Worm (Caenorhabditis elegans) whole organism, L1 larva: Measurements from ENCODE around the gene eelo-1.

Experiments
- C34B4.2 ChIP-seq: sonication (generic microtip); optimal IDR thresholded peaks from 2 replicates; lab custom pipeline; 2017; ENCODE audit warnings: mild to moderate bottlenecking, missing genetic modification characterization, missing compliant biosample characterization
- Y116A8C.19 ChIP-seq: sonication (generic microtip); optimal IDR thresholded peaks from 2 replicates; lab custom pipeline; 2016; ENCODE audit warnings: missing compliant biosample characterization, missing genetic modification characterization, borderline replicate concordance
- aha-1 ChIP-seq: fragments of 150-350 bp; optimal IDR thresholded peaks from 2 replicates; lab custom pipeline; 2014; ENCODE audit warnings: missing biosample characterization, missing genetic modification characterization
- aly-2 ChIP-seq: fragments of 150-350 bp; optimal IDR thresholded peaks from 2 replicates; lab custom pipeline; 2014; ENCODE audit warnings: missing biosample characterization, missing genetic modification characterization
- blmp-1 ChIP-seq: fragments of 150-350 bp; optimal IDR thresholded peaks from 2 replicates; lab custom pipeline; 2014; ENCODE audit warnings: missing biosample characterization, missing genetic modification characterization
- ceh-63 ChIP-seq: fragments of 200-800 bp; sonication (Bioruptor generic); optimal IDR thresholded peaks from 2 replicates; lab custom pipeline; 2018; ENCODE audit warnings: mild to moderate bottlenecking, missing genetic modification characterization, missing compliant biosample characterization
- ceh-90 ChIP-seq: sonication (generic microtip); optimal IDR thresholded peaks from 2 replicates; lab custom pipeline; 2016; ENCODE audit warnings: missing genetic modification characterization, missing compliant biosample characterization
- ces-1 ChIP-seq: fragments of 150-350 bp; optimal IDR thresholded peaks from 2 replicates; lab custom pipeline; 2014; ENCODE audit warnings: missing biosample characterization, missing genetic modification reagents, missing genetic modification characterization
- dpl-1 ChIP-seq, 3 experiments: fragments of 150-350 bp in 2 of 3; sonication (generic microtip) in 1 of 3; optimal IDR thresholded peaks; 2 replicates each; lab custom pipeline; 2014 to 2017; ENCODE audit warnings: missing biosample characterization in 3 of 3, missing genetic modification characterization in 3 of 3, missing genetic modification reagents in 3 of 3
- egl-27 ChIP-seq, 2 experiments: fragments of 150-350 bp in 1 of 2; sonication (generic microtip); optimal IDR thresholded peaks; 3 replicates each; lab custom pipeline; 2017 to 2018; ENCODE audit warnings: missing biosample characterization in 2 of 2, missing genetic modification characterization in 2 of 2, missing genetic modification reagents in 2 of 2
- elt-2 ChIP-seq: sonication (generic microtip); optimal IDR thresholded peaks from 2 replicates; lab custom pipeline; 2016; ENCODE audit warnings: missing genetic modification characterization, mild to moderate bottlenecking, inconsistent platforms, missing compliant biosample characterization, missing genetic modification reagents
- elt-3 ChIP-seq, 6 experiments: fragments of 150-350 bp in 1 of 6; sonication (generic microtip); optimal IDR thresholded peaks; 2 replicates each; lab custom pipeline; 2017 to 2018; ENCODE audit warnings: missing biosample characterization in 6 of 6, missing genetic modification characterization in 6 of 6, inconsistent platforms in 1 of 6
- ets-5 ChIP-seq: fragments of 200-800 bp; sonication (Bioruptor generic); IDR thresholded peaks from 2 replicates; pipeline ENCODE4 v1.3.6; 2022; ENCODE audit warnings: missing genetic modification characterization, missing compliant biosample characterization
- fkh-4 ChIP-seq: sonication (generic microtip); optimal IDR thresholded peaks from 2 replicates; lab custom pipeline; 2016; ENCODE audit warnings: missing compliant biosample characterization, missing genetic modification characterization, borderline replicate concordance
- grh-1 ChIP-seq: fragments of 200-800 bp; sonication (Bioruptor generic); IDR thresholded peaks from 2 replicates; pipeline ENCODE4 v1.3.6; 2022; ENCODE audit warnings: missing genetic modification reagents, missing genetic modification characterization, missing compliant biosample characterization
- hlh-17 ChIP-seq: fragments of 200-800 bp; sonication (Bioruptor generic); optimal IDR thresholded peaks from 2 replicates; lab custom pipeline; 2018; ENCODE audit warnings: missing genetic modification characterization, mild to moderate bottlenecking, missing compliant biosample characterization, moderate library complexity, borderline replicate concordance
- hlh-4 ChIP-seq: sonication (generic microtip); optimal IDR thresholded peaks from 2 replicates; lab custom pipeline; 2016; ENCODE audit warnings: mild to moderate bottlenecking, missing genetic modification characterization, missing compliant biosample characterization
- hpl-2 ChIP-seq: fragments of 150-350 bp; optimal IDR thresholded peaks from 2 replicates; lab custom pipeline; 2014; ENCODE audit warnings: missing biosample characterization, missing genetic modification reagents, missing genetic modification characterization
- jun-1 ChIP-seq: fragments of 150-350 bp; optimal IDR thresholded peaks from 2 replicates; lab custom pipeline; 2014; ENCODE audit warnings: missing biosample characterization, missing genetic modification reagents, missing genetic modification characterization
- lin-13 ChIP-seq: fragments of 150-350 bp; optimal IDR thresholded peaks from 2 replicates; lab custom pipeline; 2014; ENCODE audit warnings: missing biosample characterization, missing genetic modification reagents, missing genetic modification characterization
- lin-14 ChIP-seq: fragments of 200-800 bp; sonication (Bioruptor generic); optimal IDR thresholded peaks from 2 replicates; lab custom pipeline; 2018; ENCODE audit warnings: mild to moderate bottlenecking, missing genetic modification characterization, moderate library complexity, missing compliant biosample characterization
- lin-35 ChIP-seq, 2 experiments: fragments of 150-350 bp; optimal IDR thresholded peaks; 2 replicates each; lab custom pipeline; 2014; ENCODE audit warnings: missing biosample characterization in 2 of 2, missing genetic modification characterization in 2 of 2, missing genetic modification reagents in 2 of 2
- lin-39 ChIP-seq: fragments of 150-350 bp; optimal IDR thresholded peaks from 2 replicates; lab custom pipeline; 2014; ENCODE audit warnings: missing biosample characterization, missing genetic modification reagents, missing genetic modification characterization
- lir-3 ChIP-seq: sonication (generic microtip); optimal IDR thresholded peaks from 2 replicates; lab custom pipeline; 2016; ENCODE audit warnings: mild to moderate bottlenecking, missing genetic modification characterization, moderate library complexity, missing compliant biosample characterization; ENCODE audit not compliant: poor library complexity
- lsy-2 ChIP-seq, 2 experiments: fragments of 150-350 bp; optimal IDR thresholded peaks; 2 replicates each; lab custom pipeline; 2014; ENCODE audit warnings: missing biosample characterization in 2 of 2, missing genetic modification characterization in 2 of 2
- mef-2 ChIP-seq: fragments of 150-350 bp; optimal IDR thresholded peaks from 2 replicates; lab custom pipeline; 2014; ENCODE audit warnings: missing biosample characterization, missing genetic modification characterization
- nhr-11 ChIP-seq: fragments of 150-350 bp; optimal IDR thresholded peaks from 2 replicates; lab custom pipeline; 2014; ENCODE audit warnings: missing biosample characterization, missing genetic modification characterization
- nhr-19 ChIP-seq: fragments of 200-800 bp; sonication (Bioruptor generic); conservative IDR thresholded peaks from 2 replicates; pipeline ENCODE4 v1.3.6; 2022; ENCODE audit warnings: missing genetic modification characterization, missing compliant biosample characterization
- nhr-20 ChIP-seq: sonication (generic microtip); optimal IDR thresholded peaks from 2 replicates; lab custom pipeline; 2016; ENCODE audit warnings: mild to moderate bottlenecking, missing genetic modification characterization, missing compliant biosample characterization
- nhr-28 ChIP-seq: fragments of 150-350 bp; optimal IDR thresholded peaks from 2 replicates; lab custom pipeline; 2014; ENCODE audit warnings: missing biosample characterization, missing genetic modification characterization
- nhr-47 ChIP-seq: sonication (generic microtip); optimal IDR thresholded peaks from 2 replicates; lab custom pipeline; 2016; ENCODE audit warnings: mild to moderate bottlenecking, missing genetic modification characterization, moderate library complexity, missing compliant biosample characterization
- nhr-71 ChIP-seq: sonication (generic microtip); optimal IDR thresholded peaks from 2 replicates; lab custom pipeline; 2016; ENCODE audit warnings: mild to moderate bottlenecking, missing genetic modification characterization, moderate library complexity, missing compliant biosample characterization
- nhr-77 ChIP-seq: fragments of 150-350 bp; optimal IDR thresholded peaks from 2 replicates; lab custom pipeline; 2014; ENCODE audit warnings: missing biosample characterization, missing genetic modification characterization
- nhr-85 ChIP-seq: sonication (generic microtip); peaks from one replicate; lab custom pipeline; 2016; ENCODE audit warnings: missing genetic modification characterization, inconsistent platforms, missing compliant biosample characterization
- nhr-90 ChIP-seq: sonication (generic microtip); optimal IDR thresholded peaks from 2 replicates; lab custom pipeline; 2016; ENCODE audit warnings: mild to moderate bottlenecking, missing genetic modification characterization, missing compliant biosample characterization; ENCODE audit not compliant: poor library complexity
- pag-3 ChIP-seq: sonication (generic microtip); optimal IDR thresholded peaks from 2 replicates; lab custom pipeline; 2017; ENCODE audit warnings: missing genetic modification characterization, mild to moderate bottlenecking, missing compliant biosample characterization, antibody characterized with exemption, borderline replicate concordance; ENCODE audit not compliant: insufficient read depth
- pax-3 ChIP-seq: fragments of 200-800 bp; sonication (Bioruptor generic); optimal IDR thresholded peaks from 2 replicates; lab custom pipeline; 2018; ENCODE audit warnings: mild to moderate bottlenecking, missing genetic modification characterization, moderate library complexity, missing compliant biosample characterization
- skn-1 ChIP-seq: fragments of 150-350 bp; optimal IDR thresholded peaks from 2 replicates; lab custom pipeline; 2014; ENCODE audit warnings: missing biosample characterization, missing genetic modification characterization
- snpc-4 ChIP-seq: fragments of 150-350 bp; optimal IDR thresholded peaks from 2 replicates; lab custom pipeline; 2014; ENCODE audit warnings: missing biosample characterization, missing genetic modification characterization
- snu-23 ChIP-seq: sonication (generic microtip); optimal IDR thresholded peaks from 2 replicates; lab custom pipeline; 2016; ENCODE audit warnings: missing genetic modification characterization, missing compliant biosample characterization
- sox-4 ChIP-seq: sonication (generic microtip); optimal IDR thresholded peaks from 2 replicates; lab custom pipeline; 2016; ENCODE audit warnings: missing genetic modification characterization, missing compliant biosample characterization
- sptf-1 ChIP-seq: fragments of 150-350 bp; optimal IDR thresholded peaks from 2 replicates; lab custom pipeline; 2014; ENCODE audit warnings: missing biosample characterization, missing genetic modification characterization
- swsn-7 ChIP-seq: sonication (generic microtip); optimal IDR thresholded peaks from 2 replicates; lab custom pipeline; 2016; ENCODE audit warnings: missing genetic modification characterization, missing compliant biosample characterization
- tlp-1 ChIP-seq: fragments of 150-350 bp; optimal IDR thresholded peaks from 2 replicates; lab custom pipeline; 2014; ENCODE audit warnings: missing biosample characterization, missing genetic modification characterization
- unc-130 ChIP-seq: fragments of 150-350 bp; optimal IDR thresholded peaks from 2 replicates; lab custom pipeline; 2017; ENCODE audit warnings: missing biosample characterization, missing genetic modification characterization, inconsistent platforms
- unc-86 ChIP-seq: sonication (generic microtip); optimal IDR thresholded peaks from 2 replicates; lab custom pipeline; 2016; ENCODE audit warnings: missing genetic modification characterization, missing compliant biosample characterization
- vab-15 ChIP-seq: sonication (generic microtip); optimal IDR thresholded peaks from 2 replicates; lab custom pipeline; 2017; ENCODE audit warnings: missing genotype, mild to moderate bottlenecking, missing genetic modification characterization, missing compliant biosample characterization
- zag-1 ChIP-seq: fragments of 150-350 bp; optimal IDR thresholded peaks from 2 replicates; lab custom pipeline; 2014; ENCODE audit warnings: missing biosample characterization, missing genetic modification characterization
- ztf-4 ChIP-seq: fragments of 150-350 bp; optimal IDR thresholded peaks from 2 replicates; lab custom pipeline; 2014; ENCODE audit warnings: missing biosample characterization, missing genetic modification characterization

eelo-1 gene

ce11 chrIII:1543406-1544011 lies 14.8 kb downstream of the eelo-1 start:
- TF ChIP-seq nhr-47 (tag; lab: Kevin White, UChicago) (no peak), lin-39 (tag; lab: Kevin White, UChicago) (no peak), hpl-2 (GFP tag; lab: Kevin White, UChicago) (no peak)

DNA sequence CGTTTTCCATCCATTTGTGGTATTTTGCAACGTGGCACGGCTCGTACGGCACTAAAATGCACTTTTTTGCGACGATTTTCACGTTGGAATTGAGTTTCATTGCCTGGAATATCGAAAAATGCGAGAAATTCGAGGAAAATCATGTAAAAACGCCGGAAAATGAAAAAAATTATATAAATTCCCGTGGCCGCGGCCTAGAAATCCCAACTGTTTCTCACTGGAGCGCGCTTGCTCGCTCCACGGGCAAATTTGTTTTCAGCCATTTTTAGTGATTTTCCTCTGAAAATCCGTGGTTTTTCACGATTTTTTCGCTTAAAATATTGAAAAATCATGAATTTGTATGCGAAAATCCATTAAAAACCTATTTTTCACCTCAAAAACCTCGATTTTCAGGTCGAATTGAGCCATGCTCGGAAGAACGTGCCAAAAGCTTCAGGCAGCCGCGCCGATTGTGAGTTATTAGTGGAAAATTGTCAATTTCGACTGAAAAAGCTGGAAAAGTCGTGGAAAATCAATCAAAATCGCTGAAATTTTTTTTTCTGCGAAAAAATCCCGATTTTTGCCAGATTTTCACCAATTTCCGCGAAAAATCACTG lies 18.1 kb downstream of the eelo-1 start, which contains the start of the genes Y67D2.5 and cisd-3.2:
Gene Y67D2.5 (minus strand): TSS at position 145 of the 596 bp plus-strand sequence.
Gene cisd-3.2 (plus strand): TSS at position 394 of the 596 bp plus-strand sequence.
- TF ChIP-seq nhr-85 (tag; lab: Kevin White, UChicago) (peak; percentile 65), jun-1 (tag; lab: Kevin White, UChicago) (no peak), hlh-4 (tag; lab: Kevin White, UChicago) (no peak), ces-1 (GFP tag; lab: Kevin White, UChicago) (no peak), pag-3 (no peak), nhr-77 (no peak), fkh-4 (tag; lab: Kevin White, UChicago) (peak; percentile 35), nhr-19 (no peak; the same call in 1 of the 2 replicates), blmp-1 (tag; lab: Kevin White, UChicago) (no peak), tlp-1 (tag; lab: Kevin White, UChicago) (no peak), hpl-2 (GFP tag; lab: Kevin White, UChicago) (no peak), C34B4.2 (no peak), egl-27 (tag; optimal IDR thresholded peaks at IDR 0.05; lab: Kevin White, UChicago) (no peak), nhr-90 (tag; lab: Kevin White, UChicago) (peak; percentile 20), ceh-63 (no peak), unc-86 (tag; lab: Kevin White, UChicago) (no peak), sptf-1 (tag; lab: Kevin White, UChicago) (no peak), lir-3 (tag; lab: Kevin White, UChicago) (no peak), nhr-20 (tag; lab: Kevin White, UChicago) (no peak), nhr-11 (tag; lab: Kevin White, UChicago) (no peak), unc-130 (tag; lab: Kevin White, UChicago) (no peak), pax-3 (tag; lab: Kevin White, UChicago) (peak; percentile 20), snu-23 (GFP tag; lab: Kevin White, UChicago) (peak; percentile 45), grh-1 (peak; percentile 24; the same call in 1 of the 2 replicates), nhr-28 (no peak), ceh-90 (tag; lab: Kevin White, UChicago) (peak; percentile 83), lsy-2 (tag; optimal IDR thresholded peaks at IDR 0.05; lab: Kevin White, UChicago) (peak; percentile 50 to 53), hlh-17 (GFP tag; lab: Kevin White, UChicago) (no peak), dpl-1 (GFP tag; optimal IDR thresholded peaks at IDR 0.05; lab: Kevin White, UChicago) (peak in 2 of 3 experiments; percentile 22 to 51), elt-2 (tag; lab: Kevin White, UChicago) (no peak), Y116A8C.19 (tag; lab: Kevin White, UChicago) (no peak), snpc-4 (tag; lab: Kevin White, UChicago) (no peak), swsn-7 (peak; percentile 6), sox-4 (tag; lab: Kevin White, UChicago) (no peak), elt-3 (tag; optimal IDR thresholded peaks at IDR 0.05; lab: Kevin White, UChicago) (no peak), aly-2 (tag; lab: Kevin White, UChicago) (no peak), lin-35 (GFP tag; optimal IDR thresholded peaks at IDR 0.05; lab: Kevin White, UChicago) (peak; percentile 25 to 40), mef-2 (tag; lab: Kevin White, UChicago) (no peak), ets-5 (no peak), lin-14 (GFP tag; lab: Kevin White, UChicago) (peak; percentile 44), zag-1 (tag; lab: Kevin White, UChicago) (no peak), aha-1 (tag; lab: Kevin White, UChicago) (no peak), nhr-71 (no peak), lin-13 (peak; percentile 38), skn-1 (tag; lab: Kevin White, UChicago) (peak; percentile 21), ztf-4 (tag; lab: Kevin White, UChicago) (no peak), vab-15 (tag; lab: Kevin White, UChicago) (no peak)
